Fruit fly (Drosophila melanogaster) Kc167 (cell line): ENCODE results near the gene PolA1.

Source experiments
- h ChIP-seq: fragments of >200 bp; optimal IDR thresholded peaks from 3 replicates; lab custom pipeline; 2018; ENCODE audit warnings: missing external identifiers
- insv ChIP-seq: fragments of >200 bp; optimal IDR thresholded peaks from 3 replicates; lab custom pipeline; 2018; ENCODE audit warnings: missing external identifiers
- psq ChIP-seq: fragments of >200 bp; optimal IDR thresholded peaks from 2 replicates; lab custom pipeline; 2017; ENCODE audit warnings: missing external identifiers

DNA sequence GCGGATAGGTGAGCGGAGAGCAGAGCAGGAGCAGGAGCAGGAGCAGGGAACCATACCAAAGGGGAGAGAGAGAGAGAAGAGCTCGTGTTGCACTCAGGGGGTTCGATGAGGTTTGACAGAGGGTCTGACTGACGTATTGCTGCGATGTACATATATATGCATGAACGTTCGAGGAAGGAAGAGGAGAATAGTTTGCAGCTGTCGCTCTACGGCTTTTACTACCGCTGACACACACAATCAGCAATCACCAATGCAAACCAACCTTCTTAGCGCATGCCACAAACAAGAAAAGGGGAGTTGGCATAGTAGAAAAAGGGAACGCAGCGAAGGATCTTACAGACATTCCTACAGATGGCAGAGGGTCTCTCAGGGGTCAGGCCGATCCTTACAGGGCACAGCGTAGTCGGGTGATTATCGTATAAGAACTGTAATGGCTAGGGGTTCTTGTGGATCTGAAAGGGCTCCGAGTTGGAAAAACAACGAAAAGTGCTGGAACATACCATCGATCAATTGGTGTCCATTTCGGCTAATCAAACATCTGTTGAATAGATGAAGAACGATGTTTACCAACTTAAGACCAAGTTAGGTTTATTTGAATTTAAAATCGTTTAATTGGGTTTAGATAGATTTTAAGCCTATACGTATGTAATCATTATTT, 31.1 kb downstream of the PolA1 start:
- TF ChIP-seq insv (lab: Kevin White, UChicago) (no peak), h (lab: Kevin White, UChicago) (no peak), psq (no peak)
